Fruit fly (Drosophila melanogaster) whole organism, prepupa: ENCODE results near the gene Cp110.
A peak's percentile ranks its signal among the peaks of the same experiment; 100 is the strongest.

Source experiments
- CG15336 ChIP-seq: fragments of 200-800 bp; sonication (Bioruptor generic); IDR thresholded peaks from 2 replicates; pipeline ENCODE4 v1.3.6; 2022; ENCODE audit warnings: missing biosample characterization, missing genetic modification characterization
- CG34406 ChIP-seq: fragments of 200-800 bp; sonication (Bioruptor generic); optimal IDR thresholded peaks from 3 replicates; lab custom pipeline; 2016; ENCODE audit warnings: missing biosample characterization, missing genetic modification characterization
- CG6854 ChIP-seq: fragments of 200-800 bp; sonication (Bioruptor generic); optimal IDR thresholded peaks from 2 replicates; lab custom pipeline; 2017; ENCODE audit warnings: missing biosample characterization, mild to moderate bottlenecking, missing genetic modification characterization
- CG8319 ChIP-seq: fragments of 200-800 bp; sonication (Bioruptor generic); optimal IDR thresholded peaks from 3 replicates; lab custom pipeline; 2016; ENCODE audit warnings: missing biosample characterization, missing genetic modification characterization
- Eip78C ChIP-seq: fragments of 200-800 bp; sonication (Bioruptor generic); peaks from one replicate; lab custom pipeline; 2016; ENCODE audit warnings: missing biosample characterization, missing genetic modification characterization
- cyc ChIP-seq: fragments of 200-800 bp; sonication (Bioruptor generic); optimal IDR thresholded peaks from 3 replicates; lab custom pipeline; 2016; ENCODE audit warnings: missing biosample characterization, missing genetic modification characterization
- fkh ChIP-seq: fragments of 200-800 bp; sonication (Bioruptor generic); optimal IDR thresholded peaks from 3 replicates; lab custom pipeline; 2017; ENCODE audit warnings: missing biosample characterization, mild to moderate bottlenecking, missing genetic modification characterization, moderate library complexity

DNA sequence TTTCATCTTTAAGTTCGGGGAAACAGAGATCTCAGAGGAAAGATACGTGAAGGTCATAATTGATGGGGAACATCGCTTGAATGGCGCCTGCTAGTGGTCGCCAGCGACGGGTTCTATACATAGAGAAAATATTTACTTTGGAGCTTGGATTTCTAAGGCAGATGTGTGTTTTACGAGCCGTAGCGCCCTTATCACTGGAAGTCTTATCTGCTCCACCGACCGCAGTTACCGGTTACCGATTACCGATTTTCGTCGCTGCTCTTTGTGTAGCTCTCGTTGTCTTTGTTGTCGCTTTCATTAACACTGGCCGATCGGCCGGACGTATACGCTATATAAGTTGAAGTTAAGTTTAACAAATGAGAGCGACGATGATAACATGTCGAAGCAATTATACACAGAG is 8.7 kb downstream of the Cp110 start:
- TF ChIP-seq fkh (GFP tag; lab: Kevin White, UChicago) (peak; percentile 72), CG8319 (GFP tag; lab: Kevin White, UChicago) (no peak), cyc (GFP tag; lab: Kevin White, UChicago) (no peak), CG6854 (GFP tag; lab: Kevin White, UChicago) (no peak), Eip78C (GFP tag; lab: Kevin White, UChicago) (no peak), CG34406 (no peak), CG15336 (GFP tag; lab: Robert Waterston, UW) (no peak)
